Worm (Caenorhabditis elegans): Measurements from ENCODE around the gene F54D5.3.

ce11 chrII:11535429-11535828, 36.2 kb upstream of the F54D5.3 start:
- TF ChIP-seq W03F9.2 (tag; optimal IDR thresholded peaks at IDR 0.05), result no peak
- TF ChIP-seq dao-5 (tag; optimal IDR thresholded peaks at IDR 0.05), result no peak

Data from whole organism, L4/young adult.